Worm (Caenorhabditis elegans) whole organism, young adult: ENCODE measurements around the gene M106.8.

Experiments used
- Y79H2A.3 ChIP-seq: fragments of 200-800 bp; sonication (Bioruptor generic); conservative IDR thresholded peaks from 2 replicates; pipeline ENCODE4 v1.3.6; 2022; ENCODE audit warnings: missing genetic modification reagents, missing genetic modification characterization, missing compliant biosample characterization
- ama-1 ChIP-seq, 3 experiments: fragments of 150-350 bp in 1 of 3; sonication (generic microtip) in 2 of 3; optimal IDR thresholded peaks; 2 replicates each; lab custom pipeline; 2014 to 2018; ENCODE audit warnings: missing biosample characterization in 2 of 3, missing genetic modification characterization in 2 of 3, missing genetic modification reagents in 2 of 3
- die-1 ChIP-seq: sonication (generic microtip); optimal IDR thresholded peaks from 2 replicates; lab custom pipeline; 2016; ENCODE audit warnings: missing genotype, mild to moderate bottlenecking, missing genetic modification characterization, missing compliant biosample characterization
- rpc-1 ChIP-seq, 2 experiments: fragments of 150-350 bp in 1 of 2; sonication (generic microtip) in 1 of 2; optimal IDR thresholded peaks; 2 replicates each; lab custom pipeline; 2014 to 2018; ENCODE audit warnings: missing biosample characterization in 1 of 2, missing genetic modification characterization in 1 of 2, missing genetic modification reagents in 1 of 2, missing genotype in 1 of 2
- unc-62 ChIP-seq: fragments of 150-350 bp; optimal IDR thresholded peaks from 2 replicates; lab custom pipeline; 2014; ENCODE audit warnings: missing biosample characterization, missing genetic modification reagents, missing genetic modification characterization
- ztf-28 ChIP-seq: fragments of 200-800 bp; sonication (Bioruptor generic); IDR thresholded peaks from 2 replicates; pipeline ENCODE4 v1.3.6; 2022; ENCODE audit warnings: missing genetic modification reagents, missing genetic modification characterization, missing compliant biosample characterization

DNA sequence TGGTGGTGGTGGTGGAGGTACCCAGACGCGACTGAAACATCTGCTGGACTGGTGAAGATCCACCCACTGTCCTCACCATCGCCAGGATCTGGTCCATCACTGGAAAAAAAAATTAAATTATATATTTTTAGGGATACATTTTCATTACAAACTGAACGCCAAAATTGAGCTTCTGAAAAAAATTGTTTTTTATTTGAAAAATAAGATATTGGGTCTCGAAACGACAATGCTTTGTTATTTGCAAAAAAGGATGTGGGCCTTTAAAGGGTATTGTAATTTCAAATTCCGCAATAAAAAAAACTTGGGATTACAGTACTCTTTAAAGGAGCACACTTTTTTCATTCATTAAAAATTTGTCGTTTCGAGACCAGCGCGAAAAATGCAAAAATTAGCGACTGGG, 6.5 kb upstream of the M106.8 start, which contains the start of gene M106.2:
- TF ChIP-seq ama-1 (optimal IDR thresholded peaks at IDR 0.05; lab: Kevin White, UChicago) = no peak
- no peak for TF ChIP-seq ama-1 (GFP tag; optimal IDR thresholded peaks at IDR 0.05; lab: Kevin White, UChicago)
- TF ChIP-seq die-1 (tag; lab: Kevin White, UChicago) = no peak
- no peak for TF ChIP-seq rpc-1 (optimal IDR thresholded peaks at IDR 0.05; lab: Kevin White, UChicago)
- no peak for TF ChIP-seq rpc-1 (tag; optimal IDR thresholded peaks at IDR 0.05; lab: Kevin White, UChicago)
- no peak for TF ChIP-seq Y79H2A.3 (GFP tag; lab: Robert Waterston, UW)
- TF ChIP-seq ztf-28 (GFP tag; lab: Robert Waterston, UW) = no peak
- TF ChIP-seq unc-62 (GFP tag; lab: Kevin White, UChicago) = no peak
